Worm (Caenorhabditis elegans) whole organism, L2 larva: Measurements from ENCODE around the gene rho-1.

Experiments
- R02D3.7 ChIP-seq: fragments of 150-350 bp; optimal IDR thresholded peaks from 2 replicates; lab custom pipeline; 2014; ENCODE audit warnings: missing biosample characterization, missing genetic modification characterization
- ama-1 ChIP-seq: fragments of 150-350 bp; optimal IDR thresholded peaks from 2 replicates; lab custom pipeline; 2018; ENCODE audit warnings: inconsistent platforms
- elt-1 ChIP-seq: fragments of 150-350 bp; optimal IDR thresholded peaks from 2 replicates; lab custom pipeline; 2014; ENCODE audit warnings: missing biosample characterization, missing genetic modification characterization
- mbf-1 ChIP-seq: sonication (generic microtip); optimal IDR thresholded peaks from 2 replicates; lab custom pipeline; 2017; ENCODE audit warnings: missing biosample characterization, missing genetic modification characterization
- nhr-237 ChIP-seq: fragments of 150-350 bp; optimal IDR thresholded peaks from 2 replicates; lab custom pipeline; 2014; ENCODE audit warnings: missing biosample characterization, missing genetic modification characterization
- unc-39 ChIP-seq: fragments of 150-350 bp; optimal IDR thresholded peaks from 2 replicates; lab custom pipeline; 2014; ENCODE audit warnings: missing biosample characterization, missing genetic modification characterization
- unc-55 ChIP-seq: fragments of 150-350 bp; sonication (generic microtip); optimal IDR thresholded peaks from 3 replicates; lab custom pipeline; 2014; ENCODE audit warnings: missing biosample characterization, missing genetic modification reagents, missing genetic modification characterization
- unc-62 ChIP-seq: fragments of 150-350 bp; optimal IDR thresholded peaks from 2 replicates; lab custom pipeline; 2014; ENCODE audit warnings: missing biosample characterization, missing genetic modification reagents, missing genetic modification characterization

ce11 chrIV:16528375-16528774, 39.6 kb upstream of the rho-1 start, which contains the start of gene Y51H4A.937:
- no peak for TF ChIP-seq elt-1 (tag; lab: Kevin White, UChicago)
- TF ChIP-seq unc-62 (GFP tag; lab: Kevin White, UChicago) = no peak
- no peak for TF ChIP-seq R02D3.7
- TF ChIP-seq ama-1 (lab: Kevin White, UChicago) = no peak
- no peak for TF ChIP-seq mbf-1 (tag; lab: Kevin White, UChicago)
- TF ChIP-seq unc-39 (tag; lab: Kevin White, UChicago) = no peak
- no peak for TF ChIP-seq nhr-237 (tag; lab: Kevin White, UChicago)
- TF ChIP-seq unc-55 (GFP tag; lab: Kevin White, UChicago) = no peak
